Worm (Caenorhabditis elegans) whole organism, midembryonic: Measurements from ENCODE around the gene F58B6.1.
"Not testable (repeated sequence)": the region's sequence is repeated elsewhere in the genome, so short reads cannot be mapped to it uniquely, and the experiment has no call there.

Experiments
- T22C8.4 ChIP-seq: fragments of 200-800 bp; sonication (Bioruptor generic); IDR thresholded peaks from 2 replicates; pipeline ENCODE4 v1.3.6; 2022; ENCODE audit warnings: missing genetic modification characterization, missing compliant biosample characterization
- cog-1 ChIP-seq: sonication (generic microtip); optimal IDR thresholded peaks from 2 replicates; lab custom pipeline; 2016; ENCODE audit warnings: missing genetic modification characterization, missing compliant biosample characterization
- flt-1 ChIP-seq: fragments of 200-800 bp; sonication (Bioruptor generic); IDR thresholded peaks from 2 replicates; pipeline ENCODE4 v1.3.6; 2022; ENCODE audit warnings: missing genetic modification characterization, missing compliant biosample characterization
- klf-2 ChIP-seq: fragments of 200-800 bp; sonication (Bioruptor generic); conservative IDR thresholded peaks from 2 replicates; pipeline ENCODE4 v1.3.6; 2022; ENCODE audit warnings: missing genetic modification reagents, missing genetic modification characterization, missing compliant biosample characterization
- med-1 ChIP-seq: sonication (generic microtip); optimal IDR thresholded peaks from 2 replicates; lab custom pipeline; 2017; ENCODE audit warnings: missing genetic modification characterization, mild to moderate bottlenecking, missing compliant biosample characterization, antibody characterized with exemption, missing genetic modification reagents; ENCODE audit not compliant: insufficient read depth
- ref-1 ChIP-seq: fragments of 200-800 bp; sonication (Bioruptor generic); conservative IDR thresholded peaks from 2 replicates; pipeline ENCODE4 v1.3.6; 2022; ENCODE audit warnings: missing genetic modification reagents, missing genetic modification characterization, missing compliant biosample characterization
- tab-1 ChIP-seq: fragments of 200-800 bp; sonication (Bioruptor generic); IDR thresholded peaks from 2 replicates; pipeline ENCODE4 v1.3.6; 2022; ENCODE audit warnings: missing genetic modification characterization, missing compliant biosample characterization
- ztf-23 ChIP-seq: fragments of 200-800 bp; sonication (Bioruptor generic); IDR thresholded peaks from 2 replicates; pipeline ENCODE4 v1.3.6; 2022; ENCODE audit warnings: missing genetic modification reagents, missing genetic modification characterization, missing compliant biosample characterization
- ztf-29 ChIP-seq: fragments of 200-800 bp; sonication (Bioruptor generic); IDR thresholded peaks from 2 replicates; pipeline ENCODE4 v1.3.6; 2022; ENCODE audit warnings: missing genetic modification reagents, missing genetic modification characterization, missing compliant biosample characterization

The F58B6.1 gene

DNA sequence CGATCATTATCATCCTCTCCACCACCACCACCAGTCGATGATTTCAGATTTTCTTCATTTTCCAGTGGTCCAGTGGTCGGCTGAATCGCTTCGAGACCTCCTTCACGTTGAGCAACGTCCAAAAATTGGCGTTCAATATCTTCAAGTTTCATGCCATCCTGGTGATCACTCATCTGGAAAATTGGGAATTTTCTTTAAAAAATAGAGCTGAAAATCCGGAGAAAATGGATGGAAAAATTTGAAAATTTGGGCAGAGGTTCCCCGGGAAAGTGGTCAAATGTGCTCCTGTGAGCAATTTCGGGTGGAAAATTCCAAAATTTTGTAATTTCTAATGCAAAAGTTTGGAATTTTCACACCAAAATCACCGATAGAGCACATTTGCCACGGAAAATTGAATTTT, 39.3 kb downstream of the F58B6.1 start, which contains the start of gene uaf-1:
Gene uaf-1 (minus strand): TSS at position 173 of the 400 bp plus-strand sequence.
- TF ChIP-seq flt-1 (GFP tag; lab: Robert Waterston, UW); cog-1 (tag; lab: Kevin White, UChicago); ztf-29 (GFP tag; lab: Robert Waterston, UW): not testable (repeated sequence)

DNA sequence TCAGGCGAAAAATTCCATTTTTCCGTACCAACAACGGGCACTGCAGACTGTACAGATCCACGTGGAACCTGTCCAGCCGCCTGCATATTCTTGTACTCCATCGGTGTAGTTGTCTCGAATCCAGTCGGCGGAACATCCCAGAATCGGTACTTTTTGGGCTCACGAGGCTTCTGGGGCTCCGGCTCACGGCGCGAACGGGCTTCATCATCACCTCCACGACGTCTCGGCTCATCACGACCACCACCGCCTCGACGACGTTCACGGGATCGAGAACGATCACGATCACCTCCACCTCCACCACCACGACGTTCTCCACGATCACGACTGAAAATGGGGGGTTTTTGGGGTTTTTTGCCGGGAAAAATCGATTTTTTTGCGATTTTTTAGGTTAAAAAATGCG, 41.6 kb downstream of the F58B6.1 start:
- TF ChIP-seq cog-1 (tag; lab: Kevin White, UChicago) (no peak), tab-1 (GFP tag; lab: Robert Waterston, UW) (no peak), ztf-29 (GFP tag; lab: Robert Waterston, UW) (no peak), ztf-23 (GFP tag; lab: Robert Waterston, UW) (no peak), flt-1 (GFP tag; lab: Robert Waterston, UW) (no peak), ref-1 (GFP tag; lab: Robert Waterston, UW) (no peak), med-1 (GFP tag; lab: Kevin White, UChicago) (no peak), T22C8.4 (GFP tag; lab: Robert Waterston, UW) (no peak), klf-2 (GFP tag; lab: Robert Waterston, UW) (no peak)
